Worm (Caenorhabditis elegans): ENCODE results near the gene set-11.
"Not testable (repeated sequence)": the region's sequence is repeated elsewhere in the genome, so short reads cannot be mapped to it uniquely, and the experiment has no call there.

ce11 chrII:2665081-2665480, 27.3 kb downstream of the set-11 start, which contains the start of gene F22E5.2:
- not testable (repeated sequence) for TF ChIP-seq ama-1 (optimal IDR thresholded peaks at IDR 0.05); hnd-1 (tag; optimal IDR thresholded peaks at IDR 0.05); scrt-1 (GFP tag; IDR thresholded peaks at IDR 0.05); B0310.2 (tag; optimal IDR thresholded peaks at IDR 0.05); ceh-13 (GFP tag; optimal IDR thresholded peaks at IDR 0.05); tra-4 (tag; optimal IDR thresholded peaks at IDR 0.05); tbx-37 (GFP tag; conservative IDR thresholded peaks at IDR 0.05); ets-7 (tag; optimal IDR thresholded peaks at IDR 0.05); sea-1 (GFP tag; conservative IDR thresholded peaks at IDR 0.05); flt-1 (GFP tag; IDR thresholded peaks at IDR 0.05); tbx-11 (GFP tag; IDR thresholded peaks at IDR 0.05); hmbx-1 (tag; optimal IDR thresholded peaks at IDR 0.05); F13C5.2 (tag; optimal IDR thresholded peaks at IDR 0.05)
